Fruit fly (Drosophila melanogaster) whole organism, embryonic: ENCODE data around the gene Pgls.

Source experiments
- B-H1 ChIP-seq: fragments of 200-800 bp; sonication (Bioruptor generic); IDR thresholded peaks from 3 replicates; pipeline ENCODE4 v1.3.6; 2022; ENCODE audit warnings: missing biosample characterization, missing genetic modification characterization
- Blimp-1 ChIP-seq: fragments of 200-800 bp; sonication (Bioruptor generic); optimal IDR thresholded peaks from 3 replicates; lab custom pipeline; 2018; ENCODE audit warnings: missing biosample characterization, missing genetic modification characterization, mild to moderate bottlenecking, moderate library complexity, missing genetic modification reagents
- CG10209 ChIP-seq: fragments of 200-800 bp; sonication (Bioruptor generic); optimal IDR thresholded peaks from 3 replicates; lab custom pipeline; 2017; ENCODE audit warnings: missing biosample characterization, mild to moderate bottlenecking, missing genetic modification characterization, missing genetic modification reagents
- CG10654 ChIP-seq: fragments of 200-800 bp; sonication (Bioruptor generic); optimal IDR thresholded peaks from 2 replicates; lab custom pipeline; 2016; ENCODE audit warnings: missing biosample characterization, missing genetic modification characterization
- CG11398 ChIP-seq: fragments of 200-800 bp; sonication (Bioruptor generic); optimal IDR thresholded peaks from 2 replicates; lab custom pipeline; 2016; ENCODE audit warnings: missing biosample characterization, missing genetic modification characterization
- CG11504 ChIP-seq: fragments of 200-800 bp; sonication (Bioruptor generic); optimal IDR thresholded peaks from 3 replicates; lab custom pipeline; 2019; ENCODE audit warnings: missing biosample characterization, mild to moderate bottlenecking, missing genetic modification characterization, moderate library complexity
- CG11695 ChIP-seq: fragments of 200-800 bp; sonication (Bioruptor generic); IDR thresholded peaks from 3 replicates; pipeline ENCODE4 v1.3.6; 2022; ENCODE audit warnings: missing biosample characterization, missing genetic modification characterization
- CG12155 ChIP-seq: fragments of 200-800 bp; sonication (Bioruptor generic); optimal IDR thresholded peaks from 3 replicates; lab custom pipeline; 2016; ENCODE audit warnings: missing biosample characterization, missing genetic modification characterization
- CG12391 ChIP-seq: fragments of 200-800 bp; sonication (Bioruptor generic); optimal IDR thresholded peaks from 3 replicates; lab custom pipeline; 2018; ENCODE audit warnings: missing biosample characterization, mild to moderate bottlenecking, missing genetic modification characterization, moderate library complexity
- CG12659 ChIP-seq: fragments of 200-800 bp; sonication (Bioruptor generic); optimal IDR thresholded peaks from 3 replicates; lab custom pipeline; 2017; ENCODE audit warnings: mild to moderate bottlenecking, missing biosample characterization, missing genetic modification reagents, missing genetic modification characterization
- CG13424 ChIP-seq: fragments of 200-800 bp; sonication (Bioruptor generic); optimal IDR thresholded peaks from 2 replicates; lab custom pipeline; 2019; ENCODE audit warnings: missing biosample characterization, mild to moderate bottlenecking, missing genetic modification characterization, moderate library complexity
- CG15011 ChIP-seq: fragments of 200-800 bp; sonication (Bioruptor generic); optimal IDR thresholded peaks from 3 replicates; lab custom pipeline; 2018; ENCODE audit warnings: missing biosample characterization, mild to moderate bottlenecking, missing genetic modification characterization
- CG15269 ChIP-seq: fragments of 200-800 bp; sonication (Bioruptor generic); optimal IDR thresholded peaks from 2 replicates; lab custom pipeline; 2018; ENCODE audit warnings: missing biosample characterization, mild to moderate bottlenecking, missing genetic modification characterization, moderate library complexity
- CG15479 ChIP-seq: fragments of 200-800 bp; sonication (Bioruptor generic); optimal IDR thresholded peaks from 3 replicates; lab custom pipeline; 2019; ENCODE audit warnings: missing biosample characterization, mild to moderate bottlenecking, missing genetic modification characterization, moderate library complexity
- CG15514 ChIP-seq: fragments of 200-800 bp; sonication (Bioruptor generic); optimal IDR thresholded peaks from 3 replicates; lab custom pipeline; 2017; ENCODE audit warnings: missing biosample characterization, missing genetic modification characterization, mild to moderate bottlenecking, moderate library complexity, missing genetic modification reagents
- CG15601 ChIP-seq: fragments of 200-800 bp; sonication (Bioruptor generic); optimal IDR thresholded peaks from 3 replicates; lab custom pipeline; 2019; ENCODE audit warnings: missing biosample characterization, mild to moderate bottlenecking, missing genetic modification characterization, moderate library complexity
- CG17385 ChIP-seq: fragments of 200-800 bp; sonication (Bioruptor generic); optimal IDR thresholded peaks from 3 replicates; lab custom pipeline; 2018; ENCODE audit warnings: missing biosample characterization, mild to moderate bottlenecking, missing genetic modification characterization
- CG2712 ChIP-seq: fragments of 200-800 bp; optimal IDR thresholded peaks from 3 replicates; lab custom pipeline; 2019; ENCODE audit warnings: missing biosample characterization, mild to moderate bottlenecking, missing genetic modification characterization, moderate library complexity
- CG30403 ChIP-seq: fragments of 200-800 bp; sonication (Bioruptor generic); optimal IDR thresholded peaks from 3 replicates; lab custom pipeline; 2016; ENCODE audit warnings: missing biosample characterization, missing genetic modification characterization
- CG31224 ChIP-seq: fragments of 200-800 bp; sonication (Bioruptor generic); IDR thresholded peaks from 2 replicates; pipeline ENCODE4 v1.3.6; 2022; ENCODE audit warnings: missing biosample characterization, missing genetic modification characterization
- CG5245 ChIP-seq: fragments of 200-800 bp; sonication (Bioruptor generic); optimal IDR thresholded peaks from 3 replicates; lab custom pipeline; 2016; ENCODE audit warnings: missing biosample characterization, missing genetic modification characterization
- CG6689 ChIP-seq: fragments of 200-800 bp; sonication (Bioruptor generic); IDR thresholded peaks from 2 replicates; pipeline ENCODE4 v1.3.6; 2022; ENCODE audit warnings: missing biosample characterization, missing genetic modification characterization
- CG9817 ChIP-seq: fragments of 200-800 bp; sonication (Bioruptor generic); optimal IDR thresholded peaks from 2 replicates; lab custom pipeline; 2018; ENCODE audit warnings: missing biosample characterization, mild to moderate bottlenecking, missing genetic modification characterization, moderate library complexity
- Chrac-16 ChIP-seq: fragments of 200-800 bp; sonication (Bioruptor generic); optimal IDR thresholded peaks from 3 replicates; lab custom pipeline; 2016; ENCODE audit warnings: missing biosample characterization, missing genetic modification characterization
- CrebB ChIP-seq: fragments of 200-800 bp; sonication (Bioruptor generic); optimal IDR thresholded peaks from 3 replicates; lab custom pipeline; 2018; ENCODE audit warnings: missing biosample characterization, mild to moderate bottlenecking, missing genetic modification characterization
- Hr78 ChIP-seq, 2 experiments: fragments of 200-800 bp in 1 of 2; fragments of >200 bp in 1 of 2; sonication (Bioruptor generic) in 1 of 2; optimal IDR thresholded peaks; 2 replicates each; lab custom pipeline; 2017 to 2019; ENCODE audit warnings: missing biosample characterization in 2 of 2, missing genetic modification characterization in 2 of 2, mild to moderate bottlenecking in 1 of 2, moderate library complexity in 1 of 2
- Kr ChIP-seq: fragments of 200-800 bp; sonication (Bioruptor generic); optimal IDR thresholded peaks from 2 replicates; lab custom pipeline; 2017; ENCODE audit warnings: missing biosample characterization, mild to moderate bottlenecking, missing genetic modification characterization
- Lim3 ChIP-seq: fragments of 200-800 bp; sonication (Bioruptor generic); IDR thresholded peaks from 2 replicates; pipeline ENCODE4 v1.3.6; 2022; ENCODE audit warnings: missing biosample characterization, missing genetic modification characterization
- Neu2 ChIP-seq: fragments of 200-800 bp; sonication (Bioruptor generic); optimal IDR thresholded peaks from 3 replicates; lab custom pipeline; 2016; ENCODE audit warnings: missing biosample characterization, missing genetic modification characterization, borderline replicate concordance
- Nf-YC ChIP-seq: fragments of 200-800 bp; optimal IDR thresholded peaks from 3 replicates; lab custom pipeline; 2019; ENCODE audit warnings: missing biosample characterization, mild to moderate bottlenecking, missing genetic modification characterization, moderate library complexity
- Opbp ChIP-seq: fragments of 200-800 bp; sonication (Bioruptor generic); IDR thresholded peaks from 3 replicates; pipeline ENCODE4 v1.3.6; 2022; ENCODE audit warnings: missing biosample characterization, missing genetic modification characterization; ENCODE audit not compliant: partially characterized antibody
- Trl ChIP-seq, 3 experiments: fragments of >200 bp in 2 of 3; fragments of 200-800 bp in 1 of 3; sonication (Bioruptor generic) in 1 of 3; optimal IDR thresholded peaks; 2 replicates in 1 of 3; 3 replicates in 2 of 3; lab custom pipeline; 2016 to 2017; ENCODE audit warnings: missing biosample characterization in 1 of 3, missing genetic modification characterization in 1 of 3
- ac ChIP-seq: fragments of 200-800 bp; sonication (Bioruptor generic); optimal IDR thresholded peaks from 3 replicates; lab custom pipeline; 2017; ENCODE audit warnings: missing biosample characterization, mild to moderate bottlenecking, missing genetic modification characterization
- al ChIP-seq: fragments of 200-800 bp; sonication (Bioruptor generic); IDR thresholded peaks from 2 replicates; pipeline ENCODE4 v1.3.6; 2022; ENCODE audit warnings: missing biosample characterization, missing genetic modification characterization
- bsh ChIP-seq, 2 experiments: fragments of 200-800 bp; sonication (Bioruptor generic); optimal IDR thresholded peaks; 2 replicates each; lab custom pipeline; 2017 to 2018; ENCODE audit warnings: mild to moderate bottlenecking in 2 of 2, missing biosample characterization in 2 of 2, missing genetic modification characterization in 2 of 2, moderate library complexity in 1 of 2
- crol ChIP-seq: fragments of 200-800 bp; sonication (Bioruptor generic); IDR thresholded peaks from 2 replicates; pipeline ENCODE4 v1.3.6; 2022; ENCODE audit warnings: missing biosample characterization, missing genetic modification characterization
- dan ChIP-seq: fragments of 200-800 bp; sonication (Bioruptor generic); IDR thresholded peaks from 2 replicates; pipeline ENCODE4 v1.3.6; 2022; ENCODE audit warnings: missing biosample characterization, missing genetic modification characterization
- dmrt99B ChIP-seq: fragments of 200-800 bp; sonication (Bioruptor generic); optimal IDR thresholded peaks from 2 replicates; lab custom pipeline; 2018; ENCODE audit warnings: missing biosample characterization, mild to moderate bottlenecking, missing genetic modification characterization, moderate library complexity
- ewg ChIP-seq: fragments of 200-800 bp; sonication (Bioruptor generic); optimal IDR thresholded peaks from 3 replicates; lab custom pipeline; 2017; ENCODE audit warnings: mild to moderate bottlenecking, missing biosample characterization, missing genetic modification reagents, missing genetic modification characterization
- ham ChIP-seq: fragments of 200-800 bp; sonication (Bioruptor generic); IDR thresholded peaks from 2 replicates; pipeline ENCODE4 v1.3.6; 2022; ENCODE audit warnings: missing biosample characterization, missing genetic modification characterization
- jumu ChIP-seq: fragments of 200-800 bp; sonication (Bioruptor generic); optimal IDR thresholded peaks from 3 replicates; lab custom pipeline; 2016; ENCODE audit warnings: missing biosample characterization, missing genetic modification characterization
- mld ChIP-seq: fragments of 200-800 bp; sonication (Bioruptor generic); IDR thresholded peaks from 3 replicates; pipeline ENCODE4 v1.3.6; 2022; ENCODE audit warnings: missing biosample characterization, missing genetic modification characterization; ENCODE audit not compliant: partially characterized antibody
- nerfin-2 ChIP-seq: fragments of 200-800 bp; sonication (Bioruptor generic); IDR thresholded peaks from 2 replicates; pipeline ENCODE4 v1.3.6; 2022; ENCODE audit warnings: missing biosample characterization, missing genetic modification characterization; ENCODE audit not compliant: partially characterized antibody
- nom ChIP-seq: fragments of 200-800 bp; sonication (Bioruptor generic); optimal IDR thresholded peaks from 2 replicates; lab custom pipeline; 2017; ENCODE audit warnings: missing biosample characterization, missing genetic modification characterization, mild to moderate bottlenecking, moderate library complexity, missing genetic modification reagents
- psq ChIP-seq: fragments of 200-800 bp; sonication (Bioruptor generic); optimal IDR thresholded peaks from 2 replicates; lab custom pipeline; 2017; ENCODE audit warnings: missing biosample characterization, missing genetic modification characterization
- sisA ChIP-seq: fragments of 200-800 bp; sonication (Bioruptor generic); IDR thresholded peaks from 2 replicates; pipeline ENCODE4 v1.3.6; 2022; ENCODE audit warnings: missing biosample characterization, missing genetic modification characterization
- so ChIP-seq: fragments of 200-800 bp; sonication (Bioruptor generic); IDR thresholded peaks from 3 replicates; pipeline ENCODE4 v1.3.6; 2022; ENCODE audit warnings: missing biosample characterization, missing genetic modification characterization
- tll ChIP-seq, 2 experiments: fragments of 200-800 bp in 1 of 2; fragments of >200 bp in 1 of 2; sonication (Bioruptor generic) in 1 of 2; optimal IDR thresholded peaks; 2 replicates each; lab custom pipeline; 2017 to 2019; ENCODE audit warnings: missing biosample characterization in 2 of 2, missing genetic modification characterization in 2 of 2, mild to moderate bottlenecking in 1 of 2, moderate library complexity in 1 of 2
- zen ChIP-seq: fragments of 200-800 bp; sonication (Bioruptor generic); optimal IDR thresholded peaks from 3 replicates; lab custom pipeline; 2018; ENCODE audit warnings: missing biosample characterization, mild to moderate bottlenecking, missing genetic modification characterization, moderate library complexity

The Pgls gene

dm6 chrX:10882786-10883185 lies 35.5 kb downstream of the Pgls start (continued):
- peak; percentile 26 for TF ChIP-seq CG12391 (tag; lab: Kevin White, UChicago)
- no peak for TF ChIP-seq CG15514 (GFP tag; lab: Kevin White, UChicago)
- TF ChIP-seq CG2712 (tag; lab: Kevin White, UChicago): peak; percentile 14
- no peak for TF ChIP-seq CG11695 (GFP tag; lab: Robert Waterston, UW)
- TF ChIP-seq CG10209 (GFP tag; lab: Kevin White, UChicago): peak; percentile 2
- peak; percentile 6 for TF ChIP-seq dmrt99B (tag; lab: Kevin White, UChicago)
- TF ChIP-seq dan: no peak
- no peak for TF ChIP-seq ewg (GFP tag; lab: Kevin White, UChicago)
- TF ChIP-seq bsh (GFP tag; optimal IDR thresholded peaks at IDR 0.05; lab: Kevin White, UChicago): peak in 1 of 2 experiments; percentile 2
- TF ChIP-seq Neu2: no peak
- TF ChIP-seq Blimp-1 (GFP tag; lab: Kevin White, UChicago): peak; percentile 25
- no peak for TF ChIP-seq zen (tag; lab: Kevin White, UChicago)
- no peak for TF ChIP-seq Chrac-16 (GFP tag; lab: Kevin White, UChicago)
- TF ChIP-seq crol: no peak
- TF ChIP-seq nerfin-2 (GFP tag; lab: Robert Waterston, UW): no peak
- no peak for TF ChIP-seq ham (GFP tag; lab: Robert Waterston, UW)
- no peak for TF ChIP-seq CG6689 (GFP tag; lab: Robert Waterston, UW)
- TF ChIP-seq CG31224 (GFP tag; lab: Robert Waterston, UW): no peak
- no peak for TF ChIP-seq Opbp (GFP tag; lab: Robert Waterston, UW)
- TF ChIP-seq CG13424 (tag; lab: Kevin White, UChicago): no peak
- TF ChIP-seq CG15269 (tag; lab: Kevin White, UChicago): no peak
- no peak for TF ChIP-seq al (GFP tag; lab: Robert Waterston, UW)
- TF ChIP-seq CG15601 (tag; lab: Kevin White, UChicago): no peak
- TF ChIP-seq jumu: no peak
- TF ChIP-seq mld (GFP tag; lab: Robert Waterston, UW): no peak
- no peak for TF ChIP-seq CG10654
- TF ChIP-seq CG15479 (GFP tag; lab: Kevin White, UChicago): no peak
- TF ChIP-seq Nf-YC (tag; lab: Kevin White, UChicago): no peak
- no peak for TF ChIP-seq Lim3 (GFP tag; lab: Robert Waterston, UW)
- no peak for TF ChIP-seq Trl (optimal IDR thresholded peaks at IDR 0.05; lab: Kevin White, UChicago)
- no peak for TF ChIP-seq Trl (GFP tag; optimal IDR thresholded peaks at IDR 0.05; lab: Kevin White, UChicago)
- TF ChIP-seq CrebB (tag; lab: Kevin White, UChicago): no peak
- peak in 1 of 2 experiments; percentile 1 for TF ChIP-seq Hr78 (GFP tag; optimal IDR thresholded peaks at IDR 0.05; lab: Kevin White, UChicago)
- no peak for TF ChIP-seq CG30403
- TF ChIP-seq Kr (GFP tag; lab: Kevin White, UChicago): no peak
- no peak for TF ChIP-seq CG5245
- TF ChIP-seq ac: no peak
- no peak for TF ChIP-seq CG11398 (GFP tag; lab: Kevin White, UChicago)
- TF ChIP-seq CG12155: no peak
- TF ChIP-seq psq (GFP tag; lab: Kevin White, UChicago): no peak
- no peak for TF ChIP-seq CG12659 (GFP tag; lab: Kevin White, UChicago)
- TF ChIP-seq CG17385 (GFP tag; lab: Kevin White, UChicago): no peak
- TF ChIP-seq CG11504: peak; percentile 31
- no peak for TF ChIP-seq CG15011 (GFP tag; lab: Kevin White, UChicago)
- TF ChIP-seq B-H1 (GFP tag; lab: Robert Waterston, UW): no peak
- no peak for TF ChIP-seq sisA (GFP tag; lab: Robert Waterston, UW)
- TF ChIP-seq tll (GFP tag; optimal IDR thresholded peaks at IDR 0.05; lab: Kevin White, UChicago): no peak
- TF ChIP-seq nom: no peak
- TF ChIP-seq CG9817 (tag; lab: Kevin White, UChicago): no peak
- no peak for TF ChIP-seq so (GFP tag; lab: Robert Waterston, UW)
